Worm (Caenorhabditis elegans) whole organism, late embryonic: ENCODE results near the gene Y65A5A.1.

Source experiments
- C38D4.7 ChIP-seq: fragments of 200-800 bp; sonication (Bioruptor generic); optimal IDR thresholded peaks from 2 replicates; lab custom pipeline; 2018; ENCODE audit warnings: mild to moderate bottlenecking, missing genetic modification characterization, moderate library complexity, missing compliant biosample characterization
- F13H6.1 ChIP-seq: sonication (generic microtip); optimal IDR thresholded peaks from 2 replicates; lab custom pipeline; 2016; ENCODE audit warnings: missing genetic modification characterization, missing compliant biosample characterization
- K02D7.2 ChIP-seq: sonication (generic microtip); optimal IDR thresholded peaks from 2 replicates; lab custom pipeline; 2017; ENCODE audit warnings: mild to moderate bottlenecking, missing genetic modification characterization, missing compliant biosample characterization
- K09A11.1 ChIP-seq: sonication (generic microtip); optimal IDR thresholded peaks from 2 replicates; lab custom pipeline; 2017; ENCODE audit warnings: antibody characterized with exemption, mild to moderate bottlenecking, missing genetic modification characterization, missing compliant biosample characterization; ENCODE audit not compliant: insufficient read depth
- T23F11.4 ChIP-seq: fragments of 200-800 bp; sonication (Bioruptor generic); optimal IDR thresholded peaks from 2 replicates; lab custom pipeline; 2018; ENCODE audit warnings: mild to moderate bottlenecking, missing genetic modification characterization, missing compliant biosample characterization
- ahr-1 ChIP-seq: sonication (generic microtip); optimal IDR thresholded peaks from 2 replicates; lab custom pipeline; 2016; ENCODE audit warnings: missing genetic modification characterization, missing compliant biosample characterization
- ceh-18 ChIP-seq: sonication (generic microtip); optimal IDR thresholded peaks from 2 replicates; lab custom pipeline; 2016; ENCODE audit warnings: missing genetic modification characterization, missing compliant biosample characterization
- ceh-22 ChIP-seq: sonication (generic microtip); optimal IDR thresholded peaks from 2 replicates; lab custom pipeline; 2017; ENCODE audit warnings: missing biosample characterization, missing genetic modification characterization
- ceh-24 ChIP-seq: sonication (generic microtip); optimal IDR thresholded peaks from 2 replicates; lab custom pipeline; 2016; ENCODE audit warnings: mild to moderate bottlenecking, missing genetic modification characterization, missing compliant biosample characterization
- ceh-48 ChIP-seq: sonication (generic microtip); optimal IDR thresholded peaks from 2 replicates; lab custom pipeline; 2016; ENCODE audit warnings: missing genetic modification characterization, inconsistent platforms, missing compliant biosample characterization
- ceh-6 ChIP-seq: fragments of 200-800 bp; sonication (Bioruptor generic); optimal IDR thresholded peaks from 2 replicates; lab custom pipeline; 2018; ENCODE audit warnings: mild to moderate bottlenecking, missing genetic modification characterization, missing compliant biosample characterization
- ceh-9 ChIP-seq: sonication (generic microtip); optimal IDR thresholded peaks from 2 replicates; lab custom pipeline; 2016; ENCODE audit warnings: mild to moderate bottlenecking, missing genetic modification characterization, inconsistent platforms, missing compliant biosample characterization
- dve-1 ChIP-seq: sonication (generic microtip); optimal IDR thresholded peaks from 2 replicates; lab custom pipeline; 2017; ENCODE audit warnings: antibody characterized with exemption, mild to moderate bottlenecking, missing genetic modification characterization, missing compliant biosample characterization
- ets-4 ChIP-seq: sonication (generic microtip); optimal IDR thresholded peaks from 2 replicates; lab custom pipeline; 2016; ENCODE audit warnings: missing genetic modification characterization, missing compliant biosample characterization
- eyg-1 ChIP-seq: sonication (generic microtip); optimal IDR thresholded peaks from 2 replicates; lab custom pipeline; 2016; ENCODE audit warnings: missing genotype, missing genetic modification characterization, missing compliant biosample characterization
- fax-1 ChIP-seq: sonication (generic microtip); optimal IDR thresholded peaks from 2 replicates; lab custom pipeline; 2016; ENCODE audit warnings: missing genotype, missing genetic modification characterization, missing compliant biosample characterization
- gmeb-2 ChIP-seq: sonication (generic microtip); optimal IDR thresholded peaks from 2 replicates; lab custom pipeline; 2016; ENCODE audit warnings: missing genetic modification characterization, inconsistent platforms, missing compliant biosample characterization
- hlh-13 ChIP-seq: fragments of 200-800 bp; sonication (Bioruptor generic); optimal IDR thresholded peaks from 2 replicates; lab custom pipeline; 2018; ENCODE audit warnings: mild to moderate bottlenecking, missing genetic modification characterization, missing compliant biosample characterization
- hlh-30 ChIP-seq: sonication (generic microtip); optimal IDR thresholded peaks from 2 replicates; lab custom pipeline; 2017; ENCODE audit warnings: antibody characterized with exemption, missing genetic modification characterization, missing compliant biosample characterization; ENCODE audit not compliant: insufficient read depth
- hlh-6 ChIP-seq: sonication (generic microtip); optimal IDR thresholded peaks from 2 replicates; lab custom pipeline; 2016; ENCODE audit warnings: missing genotype, missing genetic modification characterization, missing compliant biosample characterization
- hlh-8 ChIP-seq: sonication (generic microtip); optimal IDR thresholded peaks from 2 replicates; lab custom pipeline; 2016; ENCODE audit warnings: missing genotype, missing genetic modification characterization, missing compliant biosample characterization
- lim-6 ChIP-seq: sonication (generic microtip); optimal IDR thresholded peaks from 2 replicates; lab custom pipeline; 2016; ENCODE audit warnings: missing genetic modification characterization, missing compliant biosample characterization
- lin-11 ChIP-seq: fragments of 200-800 bp; sonication (Bioruptor generic); optimal IDR thresholded peaks from 2 replicates; lab custom pipeline; 2018; ENCODE audit warnings: mild to moderate bottlenecking, missing genetic modification characterization, missing compliant biosample characterization
- madf-2 ChIP-seq: sonication (generic microtip); optimal IDR thresholded peaks from 2 replicates; lab custom pipeline; 2017; ENCODE audit warnings: missing genetic modification characterization, missing compliant biosample characterization
- nfya-1 ChIP-seq: sonication (generic microtip); optimal IDR thresholded peaks from 2 replicates; lab custom pipeline; 2017; ENCODE audit warnings: missing genetic modification characterization, mild to moderate bottlenecking, missing compliant biosample characterization, antibody characterized with exemption, moderate library complexity
- nhr-11 ChIP-seq: fragments of 150-350 bp; optimal IDR thresholded peaks from 2 replicates; lab custom pipeline; 2014; ENCODE audit warnings: missing biosample characterization, missing genetic modification characterization
- nhr-232 ChIP-seq: sonication (generic microtip); optimal IDR thresholded peaks from 2 replicates; lab custom pipeline; 2016; ENCODE audit warnings: missing genetic modification characterization, missing compliant biosample characterization
- npax-4 ChIP-seq: sonication (generic microtip); optimal IDR thresholded peaks from 2 replicates; lab custom pipeline; 2016; ENCODE audit warnings: missing genetic modification characterization, missing compliant biosample characterization
- pat-9 ChIP-seq: fragments of 200-800 bp; sonication (Bioruptor generic); optimal IDR thresholded peaks from 2 replicates; lab custom pipeline; 2018; ENCODE audit warnings: mild to moderate bottlenecking, missing genetic modification characterization, moderate library complexity, missing compliant biosample characterization
- pax-1 ChIP-seq: fragments of 150-350 bp; optimal IDR thresholded peaks from 2 replicates; lab custom pipeline; 2014; ENCODE audit warnings: missing biosample characterization, missing genetic modification characterization
- pha-2 ChIP-seq: sonication (generic microtip); optimal IDR thresholded peaks from 2 replicates; lab custom pipeline; 2017; ENCODE audit warnings: mild to moderate bottlenecking, missing genetic modification characterization, missing compliant biosample characterization
- pqm-1 ChIP-seq: sonication (generic microtip); optimal IDR thresholded peaks from 2 replicates; lab custom pipeline; 2016; ENCODE audit warnings: missing genetic modification characterization, missing compliant biosample characterization
- ref-2 ChIP-seq: sonication (generic microtip); optimal IDR thresholded peaks from 2 replicates; lab custom pipeline; 2016; ENCODE audit warnings: missing genetic modification characterization, missing compliant biosample characterization
- sdc-2 ChIP-seq: sonication (generic microtip); optimal IDR thresholded peaks from 2 replicates; lab custom pipeline; 2016; ENCODE audit warnings: missing genotype, missing genetic modification characterization, missing compliant biosample characterization
- sox-4 ChIP-seq: sonication (generic microtip); optimal IDR thresholded peaks from 2 replicates; lab custom pipeline; 2017; ENCODE audit warnings: mild to moderate bottlenecking, missing genetic modification characterization, inconsistent platforms, missing compliant biosample characterization
- syd-9 ChIP-seq: sonication (generic microtip); optimal IDR thresholded peaks from 2 replicates; lab custom pipeline; 2016; ENCODE audit warnings: mild to moderate bottlenecking, missing genetic modification characterization, moderate library complexity, missing compliant biosample characterization
- tbx-2 ChIP-seq: sonication (generic microtip); optimal IDR thresholded peaks from 2 replicates; lab custom pipeline; 2016; ENCODE audit warnings: missing genetic modification characterization, missing compliant biosample characterization
- unc-42 ChIP-seq: sonication (generic microtip); optimal IDR thresholded peaks from 2 replicates; lab custom pipeline; 2016; ENCODE audit warnings: missing genotype, missing genetic modification characterization, missing compliant biosample characterization
- unc-86 ChIP-seq: sonication (generic microtip); optimal IDR thresholded peaks from 2 replicates; lab custom pipeline; 2016; ENCODE audit warnings: missing genetic modification characterization, missing compliant biosample characterization

The Y65A5A.1 gene

ce11 chrIV:16391470-16391869 lies 8.2 kb downstream of the Y65A5A.1 start:
- TF ChIP-seq unc-42 (tag; lab: Kevin White, UChicago) = no peak
- no peak for TF ChIP-seq K09A11.1
- TF ChIP-seq hlh-8 (tag; lab: Kevin White, UChicago) = no peak
- no peak for TF ChIP-seq sdc-2 (tag; lab: Kevin White, UChicago)
- TF ChIP-seq hlh-6 (tag; lab: Kevin White, UChicago) = no peak
- TF ChIP-seq npax-4 = no peak
- TF ChIP-seq unc-86 (tag; lab: Kevin White, UChicago) = no peak
- no peak for TF ChIP-seq hlh-13 (GFP tag; lab: Kevin White, UChicago)
- TF ChIP-seq nhr-11 (tag; lab: Kevin White, UChicago) = no peak
- TF ChIP-seq eyg-1 = no peak
- no peak for TF ChIP-seq lim-6 (tag; lab: Kevin White, UChicago)
- TF ChIP-seq syd-9 (tag; lab: Kevin White, UChicago) = no peak
- no peak for TF ChIP-seq pat-9

DNA sequence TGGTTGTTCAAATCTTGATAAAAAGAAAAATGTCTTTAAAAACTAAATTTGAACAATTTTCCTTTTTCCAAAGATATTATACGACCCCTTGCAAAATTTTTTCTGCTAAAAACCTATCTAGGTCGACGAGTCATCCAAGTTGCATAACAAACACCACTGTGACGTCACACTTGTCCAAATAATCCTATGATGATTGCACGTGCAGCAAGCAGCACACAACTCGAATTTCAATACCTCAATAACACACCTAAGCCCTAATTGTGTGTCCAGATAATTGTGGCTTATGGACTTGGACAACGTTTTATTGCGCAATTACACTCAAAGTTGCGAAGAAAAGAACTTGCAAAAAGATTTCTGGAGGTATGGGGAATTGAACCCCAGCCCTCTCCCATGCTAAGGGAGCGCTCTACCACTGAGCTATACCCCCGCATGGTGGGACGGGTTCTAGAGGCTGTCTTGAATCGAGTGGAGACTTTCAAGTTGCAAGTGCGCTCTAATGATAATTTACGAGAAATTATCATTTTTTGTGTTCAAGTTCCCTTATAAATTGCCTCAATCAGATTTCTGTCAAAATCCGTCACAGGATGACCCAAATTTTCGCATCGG lies 10.7 kb downstream of the Y65A5A.1 start:
- TF ChIP-seq tbx-2 (tag; lab: Kevin White, UChicago) = peak; percentile 33
- no peak for TF ChIP-seq lin-11 (tag; lab: Kevin White, UChicago)
- no peak for TF ChIP-seq ceh-48
- peak; percentile 49 for TF ChIP-seq ceh-18
- no peak for TF ChIP-seq F13H6.1
- TF ChIP-seq gmeb-2 (tag; lab: Kevin White, UChicago) = no peak
- no peak for TF ChIP-seq hlh-30 (tag; lab: Kevin White, UChicago)
- TF ChIP-seq nhr-11 (tag; lab: Kevin White, UChicago) = no peak
- no peak for TF ChIP-seq ets-4 (tag; lab: Kevin White, UChicago)
- no peak for TF ChIP-seq ref-2
- TF ChIP-seq ceh-6 (GFP tag; lab: Kevin White, UChicago) = peak; percentile 14
- no peak for TF ChIP-seq T23F11.4
- TF ChIP-seq syd-9 (tag; lab: Kevin White, UChicago) = no peak
- peak; percentile 28 for TF ChIP-seq C38D4.7 (GFP tag; lab: Kevin White, UChicago)
- peak; percentile 11 for TF ChIP-seq madf-2 (tag; lab: Kevin White, UChicago)
- TF ChIP-seq nfya-1 (tag; lab: Kevin White, UChicago) = no peak
- no peak for TF ChIP-seq fax-1 (tag; lab: Kevin White, UChicago)
- TF ChIP-seq ceh-22 (tag; lab: Kevin White, UChicago) = no peak
- TF ChIP-seq pax-1 (tag; lab: Kevin White, UChicago) = no peak
- TF ChIP-seq ceh-24 = no peak
- TF ChIP-seq pha-2 (tag; lab: Kevin White, UChicago) = peak; percentile 10
- TF ChIP-seq lim-6 (tag; lab: Kevin White, UChicago) = no peak
- TF ChIP-seq ceh-9 (tag; lab: Kevin White, UChicago) = no peak
- no peak for TF ChIP-seq sox-4 (tag; lab: Kevin White, UChicago)
- peak; percentile 17 for TF ChIP-seq unc-86 (tag; lab: Kevin White, UChicago)
- TF ChIP-seq ahr-1 (tag; lab: Kevin White, UChicago) = no peak
- peak; percentile 10 for TF ChIP-seq pat-9
- TF ChIP-seq sdc-2 (tag; lab: Kevin White, UChicago) = no peak
- peak; percentile 1 for TF ChIP-seq dve-1 (tag; lab: Kevin White, UChicago)
- TF ChIP-seq K02D7.2 (tag; lab: Kevin White, UChicago) = no peak
- no peak for TF ChIP-seq pqm-1 (tag; lab: Kevin White, UChicago)
- peak; percentile 15 for TF ChIP-seq nhr-232 (tag; lab: Kevin White, UChicago)
- TF ChIP-seq, all 69 proteins: peak for 10
